Worm (Caenorhabditis elegans) whole organism, mixed stage, embryonic: ENCODE data around the gene F07E5.7.
"Not testable (repeated sequence)": the region's sequence is repeated elsewhere in the genome, so short reads cannot be mapped to it uniquely, and the experiment has no call there.

Source experiments
- bed-3 ChIP-seq: fragments of 200-800 bp; sonication (Bioruptor generic); optimal IDR thresholded peaks from 3 replicates; lab custom pipeline; 2018; ENCODE audit warnings: mild to moderate bottlenecking, missing genetic modification characterization, moderate library complexity, missing compliant biosample characterization
- blmp-1 ChIP-seq: fragments of 150-350 bp; optimal IDR thresholded peaks from 2 replicates; lab custom pipeline; 2014; ENCODE audit warnings: missing biosample characterization, missing genetic modification characterization
- ceh-39 ChIP-seq: fragments of 150-350 bp; optimal IDR thresholded peaks from 2 replicates; lab custom pipeline; 2014; ENCODE audit warnings: missing biosample characterization, missing genetic modification characterization
- ceh-43 ChIP-seq: fragments of 200-800 bp; sonication (Bioruptor generic); optimal IDR thresholded peaks from 2 replicates; lab custom pipeline; 2018; ENCODE audit warnings: mild to moderate bottlenecking, missing genetic modification characterization, moderate library complexity, missing compliant biosample characterization
- ceh-83 ChIP-seq: fragments of 200-800 bp; sonication (Bioruptor generic); optimal IDR thresholded peaks from 2 replicates; lab custom pipeline; 2018; ENCODE audit warnings: mild to moderate bottlenecking, missing genetic modification characterization, missing compliant biosample characterization
- ces-1 ChIP-seq: fragments of 150-350 bp; optimal IDR thresholded peaks from 2 replicates; lab custom pipeline; 2014; ENCODE audit warnings: missing biosample characterization, missing genetic modification reagents, missing genetic modification characterization
- cnd-1 ChIP-seq: fragments of 200-800 bp; sonication (Bioruptor generic); optimal IDR thresholded peaks from 2 replicates; lab custom pipeline; 2018; ENCODE audit warnings: mild to moderate bottlenecking, missing genetic modification characterization, missing compliant biosample characterization
- drap-1 ChIP-seq: fragments of 200-800 bp; sonication (Bioruptor generic); optimal IDR thresholded peaks from 3 replicates; lab custom pipeline; 2018; ENCODE audit warnings: mild to moderate bottlenecking, missing genetic modification characterization, missing compliant biosample characterization
- elt-1 ChIP-seq: sonication (generic microtip); optimal IDR thresholded peaks from 2 replicates; lab custom pipeline; 2017; ENCODE audit warnings: missing genetic modification characterization, mild to moderate bottlenecking, missing compliant biosample characterization, antibody characterized with exemption, moderate library complexity, borderline replicate concordance; ENCODE audit not compliant: insufficient read depth
- elt-3 ChIP-seq: fragments of 150-350 bp; optimal IDR thresholded peaks from 2 replicates; lab custom pipeline; 2014; ENCODE audit warnings: missing biosample characterization, missing genetic modification characterization
- flh-1 ChIP-seq: fragments of 200-800 bp; sonication (Bioruptor generic); optimal IDR thresholded peaks from 2 replicates; lab custom pipeline; 2018; ENCODE audit warnings: mild to moderate bottlenecking, missing genetic modification characterization, moderate library complexity, missing compliant biosample characterization
- ham-2 ChIP-seq: fragments of 200-800 bp; sonication (Bioruptor generic); optimal IDR thresholded peaks from 2 replicates; lab custom pipeline; 2018; ENCODE audit warnings: mild to moderate bottlenecking, missing genetic modification characterization, missing compliant biosample characterization
- hlh-1 ChIP-seq: fragments of 150-350 bp; optimal IDR thresholded peaks from 2 replicates; lab custom pipeline; 2014; ENCODE audit warnings: missing biosample characterization, missing genetic modification reagents, missing genetic modification characterization
- lin-13 ChIP-seq: fragments of 150-350 bp; optimal IDR thresholded peaks from 2 replicates; lab custom pipeline; 2014; ENCODE audit warnings: missing biosample characterization, missing genetic modification characterization
- lsy-2 ChIP-seq: fragments of 150-350 bp; optimal IDR thresholded peaks from 2 replicates; lab custom pipeline; 2014; ENCODE audit warnings: missing biosample characterization, missing genetic modification characterization
- mab-5 ChIP-seq: fragments of 150-350 bp; optimal IDR thresholded peaks from 2 replicates; lab custom pipeline; 2014; ENCODE audit warnings: missing biosample characterization, missing genetic modification characterization
- mep-1 ChIP-seq: fragments of 150-350 bp; optimal IDR thresholded peaks from 2 replicates; lab custom pipeline; 2017; ENCODE audit warnings: missing biosample characterization, missing genetic modification reagents, missing genetic modification characterization, inconsistent platforms
- mls-2 ChIP-seq: sonication (generic microtip); optimal IDR thresholded peaks from 2 replicates; lab custom pipeline; 2016; ENCODE audit warnings: mild to moderate bottlenecking, missing genetic modification characterization, moderate library complexity, missing compliant biosample characterization
- nhr-2 ChIP-seq: fragments of 150-350 bp; optimal IDR thresholded peaks from 2 replicates; lab custom pipeline; 2014; ENCODE audit warnings: missing biosample characterization, missing genetic modification characterization
- nhr-76 ChIP-seq: sonication (generic microtip); optimal IDR thresholded peaks from 2 replicates; lab custom pipeline; 2017; ENCODE audit warnings: missing biosample characterization, missing genetic modification characterization
- pha-4 ChIP-seq: fragments of 150-350 bp; optimal IDR thresholded peaks from 2 replicates; lab custom pipeline; 2018; ENCODE audit warnings: missing biosample characterization, missing genetic modification reagents, missing genetic modification characterization
- sem-2 ChIP-seq: fragments of 200-800 bp; sonication (Bioruptor generic); optimal IDR thresholded peaks from 2 replicates; lab custom pipeline; 2018; ENCODE audit warnings: mild to moderate bottlenecking, missing genetic modification characterization, missing compliant biosample characterization
- snpc-4 ChIP-seq: fragments of 150-350 bp; optimal IDR thresholded peaks from 2 replicates; lab custom pipeline; 2014; ENCODE audit warnings: missing biosample characterization, missing genetic modification characterization
- sptf-1 ChIP-seq: sonication (generic microtip); optimal IDR thresholded peaks from 2 replicates; lab custom pipeline; 2017; ENCODE audit warnings: mild to moderate bottlenecking, missing genetic modification characterization, moderate library complexity, missing compliant biosample characterization
- tbx-8 ChIP-seq: fragments of 200-800 bp; sonication (Bioruptor generic); optimal IDR thresholded peaks from 2 replicates; lab custom pipeline; 2018; ENCODE audit warnings: mild to moderate bottlenecking, missing genetic modification characterization, moderate library complexity, missing compliant biosample characterization
- unc-120 ChIP-seq: sonication (generic microtip); optimal IDR thresholded peaks from 2 replicates; lab custom pipeline; 2017; ENCODE audit warnings: missing genetic modification characterization, missing compliant biosample characterization; ENCODE audit not compliant: poor library complexity, severe bottlenecking
- unc-62 ChIP-seq: fragments of 150-350 bp; optimal IDR thresholded peaks from 2 replicates; lab custom pipeline; 2014; ENCODE audit warnings: missing biosample characterization, missing genetic modification reagents, missing genetic modification characterization
- zip-8 ChIP-seq: fragments of 150-350 bp; optimal IDR thresholded peaks from 2 replicates; lab custom pipeline; 2014; ENCODE audit warnings: missing biosample characterization, missing genetic modification characterization
- ztf-11 ChIP-seq: fragments of 150-350 bp; optimal IDR thresholded peaks from 2 replicates; lab custom pipeline; 2014; ENCODE audit warnings: missing biosample characterization, missing genetic modification characterization

F07E5.7 gene

DNA sequence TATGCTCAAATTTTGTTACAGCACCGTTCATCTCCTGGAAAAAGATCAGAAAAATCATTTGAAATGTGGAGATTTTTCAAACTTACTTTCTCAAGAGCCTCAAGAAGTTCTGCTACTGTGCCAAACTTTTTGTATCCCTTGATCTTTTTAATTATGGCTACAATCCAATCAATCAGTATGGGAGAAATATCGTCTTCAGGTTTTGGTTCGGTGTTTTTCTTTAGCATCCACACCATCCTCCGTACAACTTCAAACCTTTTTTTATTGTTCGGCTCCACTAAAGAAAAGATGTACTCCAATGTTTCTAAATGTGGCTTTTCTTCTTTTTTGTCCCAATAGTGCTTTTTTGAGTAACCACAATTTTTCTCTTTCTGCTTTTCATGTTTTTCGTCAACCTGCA is 5.1 kb upstream of the F07E5.7 start:
- no peak for TF ChIP-seq nhr-76 (tag; lab: Kevin White, UChicago)
- TF ChIP-seq mls-2 (tag; lab: Kevin White, UChicago): no peak
- no peak for TF ChIP-seq unc-62
- no peak for TF ChIP-seq ham-2
- TF ChIP-seq tbx-8: no peak
- TF ChIP-seq unc-120 (tag; lab: Kevin White, UChicago): no peak
- TF ChIP-seq ceh-39: no peak
- no peak for TF ChIP-seq elt-3
- no peak for TF ChIP-seq sem-2 (GFP tag; lab: Kevin White, UChicago)

DNA sequence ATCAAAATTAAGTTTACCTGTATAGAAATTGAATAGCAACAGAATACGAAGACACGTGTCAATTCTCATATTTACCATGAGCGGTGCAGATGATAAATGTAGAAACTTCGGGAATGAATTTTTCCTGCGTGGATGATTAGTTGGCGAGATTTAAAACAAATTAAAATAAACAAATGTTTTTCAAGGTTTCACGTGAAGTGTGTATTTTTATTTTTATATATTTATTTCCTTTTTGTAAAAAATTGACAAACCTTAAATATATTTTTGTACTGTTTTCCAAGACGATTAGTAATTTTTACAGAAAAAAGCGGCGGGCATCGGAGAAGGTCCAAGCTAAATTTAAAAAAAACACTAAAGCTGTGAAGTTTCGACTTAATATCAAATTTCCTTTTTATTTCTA is 4.2 kb upstream of the F07E5.7 start, which contains the start of gene F07E5.8:
TSS of gene F07E5.8 (minus strand) at position 101 of the 400 bp plus-strand sequence.
- TF ChIP-seq cnd-1 (tag; lab: Kevin White, UChicago) (no peak), unc-62 (no peak), ceh-43 (GFP tag; lab: Kevin White, UChicago) (no peak), elt-1 (tag; lab: Kevin White, UChicago) (no peak), mab-5 (no peak), bed-3 (GFP tag; lab: Kevin White, UChicago) (no peak), nhr-2 (tag; lab: Kevin White, UChicago) (no peak), blmp-1 (tag; lab: Kevin White, UChicago) (no peak), elt-3 (no peak), hlh-1 (tag; lab: Kevin White, UChicago) (no peak), zip-8 (tag; lab: Kevin White, UChicago) (no peak), nhr-76 (tag; lab: Kevin White, UChicago) (no peak), drap-1 (no peak), ceh-83 (GFP tag; lab: Kevin White, UChicago) (no peak)

DNA sequence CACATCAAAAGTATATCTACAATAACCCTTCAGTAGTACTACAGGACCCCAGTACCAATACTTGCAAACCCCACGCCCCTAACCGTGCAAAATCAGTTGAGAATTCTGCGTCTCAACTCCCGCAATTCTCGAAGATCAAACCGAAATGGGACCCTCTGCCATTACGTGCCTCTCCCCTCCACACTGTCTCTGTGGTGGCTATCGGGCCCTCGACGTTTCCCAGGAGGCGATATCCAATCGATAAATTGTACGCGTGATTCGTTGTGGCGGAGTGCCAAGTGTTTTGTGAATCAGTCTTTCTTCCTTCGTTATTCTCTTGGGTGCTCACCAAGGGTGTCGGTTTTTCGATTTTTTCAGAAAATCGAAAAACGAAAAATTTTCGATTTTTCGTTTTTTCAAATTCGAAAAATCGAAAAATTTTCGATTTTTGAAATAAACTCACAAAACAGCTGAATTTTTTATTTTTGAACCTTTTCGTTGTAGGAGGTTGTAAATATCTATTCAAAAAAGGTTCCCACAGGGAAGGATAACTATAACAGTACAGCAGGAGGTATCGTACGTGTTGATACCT is 3.8 kb downstream of the F07E5.7 start, which contains the start of gene F07E5.12:
TSS of gene F07E5.12 (plus strand) at position 521 of the 571 bp plus-strand sequence.
- TF ChIP-seq flh-1 (GFP tag; lab: Kevin White, UChicago); ztf-11 (tag; lab: Kevin White, UChicago); unc-120 (tag; lab: Kevin White, UChicago): not testable (repeated sequence)

DNA sequence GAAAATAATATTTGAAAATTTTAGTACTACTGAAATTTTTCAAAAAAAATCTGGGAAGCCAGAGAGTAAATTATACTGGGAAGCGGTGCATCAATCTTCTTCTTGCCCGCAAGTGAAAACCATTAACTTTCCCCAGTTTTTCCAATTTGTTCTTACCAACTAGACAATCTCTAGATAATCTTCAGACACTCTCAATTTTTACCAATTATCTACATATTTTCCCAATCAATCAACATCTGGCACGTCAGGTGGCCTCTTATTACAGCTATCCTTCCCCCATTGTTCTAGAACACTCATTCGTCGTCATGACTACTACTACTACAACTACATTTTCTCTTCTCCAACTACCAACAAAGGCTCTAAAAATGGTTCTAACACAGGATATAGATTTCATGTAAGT is 6.8 kb downstream of the F07E5.7 start, which contains the start of gene fbxb-6:
TSS of gene fbxb-6 (plus strand) at position 301 of the 400 bp plus-strand sequence.
- TF ChIP-seq sptf-1 (tag; lab: Kevin White, UChicago): no peak
- no peak for TF ChIP-seq pha-4
- TF ChIP-seq ham-2: no peak
- no peak for TF ChIP-seq lin-13 (tag; lab: Kevin White, UChicago)
- TF ChIP-seq cnd-1 (tag; lab: Kevin White, UChicago): no peak
- no peak for TF ChIP-seq zip-8 (tag; lab: Kevin White, UChicago)
- TF ChIP-seq hlh-1 (tag; lab: Kevin White, UChicago): no peak
- TF ChIP-seq blmp-1 (tag; lab: Kevin White, UChicago): no peak
- TF ChIP-seq, all 35 proteins: peak for 0

DNA sequence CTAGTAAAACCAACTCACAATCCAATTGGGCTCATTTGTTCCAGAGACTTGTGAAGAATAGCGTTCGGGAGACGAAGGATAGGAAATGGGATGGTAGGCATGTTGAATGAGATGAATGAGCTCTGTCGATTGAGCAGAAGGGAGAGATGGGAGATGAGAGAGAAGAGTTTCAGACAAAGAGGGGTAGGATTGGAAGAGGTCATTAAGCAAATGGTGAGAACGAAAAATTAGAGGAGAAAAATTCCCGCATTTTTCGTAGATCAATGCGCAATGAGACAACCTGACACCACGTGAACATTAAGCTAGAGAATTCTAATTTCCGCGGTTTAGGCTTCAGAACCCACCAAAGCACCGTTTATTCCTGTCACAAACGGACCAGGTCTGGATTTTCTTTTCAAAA is 7.3 kb downstream of the F07E5.7 start, which contains the start of gene F07E5.13:
TSS of gene F07E5.13 (minus strand) at position 101 of the 400 bp plus-strand sequence.
- TF ChIP-seq elt-1 (tag; lab: Kevin White, UChicago) (no peak), unc-62 (no peak)
- TF ChIP-seq, all 35 proteins: peak for 0

DNA sequence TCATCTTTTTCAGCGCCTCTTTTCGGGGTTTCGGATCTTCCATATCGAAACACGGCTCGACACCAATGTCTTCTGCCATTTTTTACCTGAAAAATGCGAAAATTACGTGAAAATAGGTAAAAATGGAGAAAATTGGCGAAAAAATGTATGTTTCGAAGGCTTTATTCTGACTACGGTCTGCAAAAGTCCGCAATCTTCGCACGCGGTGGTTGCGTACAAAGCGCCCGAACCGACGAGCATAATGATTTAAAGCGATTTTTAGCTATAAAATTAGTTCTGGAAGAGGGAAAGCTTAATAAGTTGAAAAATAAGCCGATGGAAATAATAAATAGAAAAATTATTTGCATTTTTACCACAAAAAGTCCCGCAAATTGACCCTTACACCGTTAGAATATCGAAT is 12.3 kb downstream of the F07E5.7 start, which contains the start of gene F07E5.5:
TSS of gene F07E5.5 (minus strand) at position 86 of the 400 bp plus-strand sequence.
- TF ChIP-seq mep-1 (tag; lab: Kevin White, UChicago) (peak; percentile 37), lsy-2 (peak; percentile 94), ces-1 (GFP tag; lab: Kevin White, UChicago) (peak; percentile 41), snpc-4 (tag; lab: Kevin White, UChicago) (no peak), lin-13 (tag; lab: Kevin White, UChicago) (peak; percentile 62)
